Fruit fly (Drosophila melanogaster) whole organism, larva: ENCODE results near the gene CG31294.

ENCODE experiments used
- noc ChIP-seq: fragments of 200-800 bp; sonication (Bioruptor generic); optimal IDR thresholded peaks from 3 replicates; lab custom pipeline; 2019; ENCODE audit warnings: missing biosample characterization, mild to moderate bottlenecking, missing genetic modification characterization, moderate library complexity

Gene CG31294

DNA sequence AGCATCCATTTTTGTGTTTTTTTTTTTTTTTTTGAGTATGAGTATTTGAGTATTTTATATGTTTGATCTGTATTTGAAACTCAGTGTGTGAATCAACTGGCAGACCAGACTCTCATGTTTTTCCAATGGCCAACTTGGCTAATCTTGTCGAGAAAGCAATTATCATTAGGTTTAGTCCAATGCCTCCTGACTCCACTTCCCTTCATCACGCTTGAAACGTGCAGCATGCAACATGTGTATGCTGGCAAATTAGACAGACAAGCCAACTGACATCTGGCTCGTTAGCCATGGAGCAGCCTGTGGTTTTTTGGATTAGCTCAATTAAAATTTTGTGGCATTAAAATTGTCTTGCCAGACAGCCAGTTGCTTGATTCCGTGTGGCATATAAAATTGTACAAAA, at the start of gene CG31294:
Gene CG31294 (minus strand): TSS at position 101 of the 400 bp plus-strand sequence.
- no peak for TF ChIP-seq noc (tag; lab: Kevin White, UChicago)

DNA sequence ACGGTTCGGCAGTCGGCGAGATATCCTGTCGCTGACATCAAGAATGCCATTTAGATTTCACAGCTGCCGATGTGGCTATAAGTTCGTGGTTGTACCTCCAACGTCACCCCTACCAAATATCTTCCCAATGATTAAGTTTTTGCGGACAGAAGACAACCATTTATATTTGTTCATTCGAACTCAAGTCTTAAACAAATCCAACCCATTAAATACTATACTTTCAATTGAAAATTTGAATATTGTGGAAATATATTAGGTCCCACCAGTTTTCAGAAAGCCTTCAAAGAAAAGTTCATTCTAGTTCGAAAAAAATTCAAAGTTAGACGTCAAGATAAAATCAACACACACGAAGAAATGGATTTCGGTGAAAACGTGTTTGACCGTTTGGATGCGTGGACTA, 46.4 kb upstream of the CG31294 start, which contains the start of gene CG12784:
Gene CG12784 (plus strand): TSS at position 301 of the 400 bp plus-strand sequence.
- no peak for TF ChIP-seq noc (tag; lab: Kevin White, UChicago)

DNA sequence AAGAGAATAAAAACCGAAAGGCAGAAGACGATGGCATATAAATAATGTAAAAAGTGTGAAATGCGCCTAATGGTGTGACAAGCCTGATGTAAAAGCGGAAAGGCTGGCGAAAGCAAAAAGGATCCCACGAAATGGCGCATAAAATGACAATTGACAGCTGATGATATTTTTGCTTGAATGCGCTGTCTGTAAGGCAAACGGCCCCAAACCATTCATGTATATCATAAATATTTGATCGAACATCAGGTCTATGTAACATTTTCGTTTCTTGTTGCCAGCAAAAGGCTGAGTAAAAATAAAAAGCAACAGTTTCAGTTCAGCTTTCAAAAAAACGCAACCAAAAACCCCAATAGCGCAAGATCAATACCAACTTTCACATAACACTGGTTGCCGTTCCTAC, 28.0 kb upstream of the CG31294 start, which contains the start of gene CG4520:
Gene CG4520 (plus strand): TSS at position 301 of the 400 bp plus-strand sequence.
- no peak for TF ChIP-seq noc (tag; lab: Kevin White, UChicago)

DNA sequence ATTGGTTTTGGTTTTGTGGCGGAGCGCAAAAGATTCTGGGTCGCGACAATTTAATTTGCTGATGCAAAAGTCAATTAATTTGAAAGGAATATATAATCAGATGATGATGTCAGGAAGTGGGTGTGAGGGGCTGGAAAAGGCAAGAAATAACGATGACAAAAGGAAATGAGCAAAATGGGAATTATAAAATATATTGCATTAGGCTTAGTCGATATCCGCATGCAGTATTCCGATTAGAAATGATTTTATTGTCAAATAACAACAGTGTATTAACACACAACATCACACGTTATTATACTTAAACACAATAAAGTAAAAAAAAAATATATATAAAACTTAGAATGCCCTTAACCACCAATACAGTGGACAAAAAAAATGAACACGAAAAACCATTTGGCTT, 15.1 kb upstream of the CG31294 start, which contains the start of gene CG34274:
Gene CG34274 (plus strand): TSS at position 301 of the 400 bp plus-strand sequence.
- TF ChIP-seq noc (tag; lab: Kevin White, UChicago): no peak

DNA sequence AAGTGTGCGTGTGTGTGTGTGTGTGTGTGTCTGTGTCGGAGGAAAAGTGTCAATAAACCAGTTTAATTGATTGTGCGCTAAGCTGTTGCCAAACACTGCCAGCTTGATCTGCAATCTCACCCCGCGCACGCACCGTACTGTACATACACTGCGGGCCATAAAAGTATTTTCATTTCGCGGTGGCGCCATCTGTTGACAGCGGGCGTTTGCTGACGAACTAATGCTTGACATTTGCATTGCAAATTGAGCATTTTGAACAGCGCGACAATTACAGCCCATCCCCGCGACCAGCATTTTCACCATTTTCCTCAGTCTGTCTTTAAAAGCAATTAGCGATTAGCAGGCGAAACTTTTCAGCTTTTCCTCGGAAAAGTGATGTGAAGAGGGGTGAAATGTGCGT, 14.2 kb upstream of the CG31294 start:
- no peak for TF ChIP-seq noc (tag; lab: Kevin White, UChicago)

DNA sequence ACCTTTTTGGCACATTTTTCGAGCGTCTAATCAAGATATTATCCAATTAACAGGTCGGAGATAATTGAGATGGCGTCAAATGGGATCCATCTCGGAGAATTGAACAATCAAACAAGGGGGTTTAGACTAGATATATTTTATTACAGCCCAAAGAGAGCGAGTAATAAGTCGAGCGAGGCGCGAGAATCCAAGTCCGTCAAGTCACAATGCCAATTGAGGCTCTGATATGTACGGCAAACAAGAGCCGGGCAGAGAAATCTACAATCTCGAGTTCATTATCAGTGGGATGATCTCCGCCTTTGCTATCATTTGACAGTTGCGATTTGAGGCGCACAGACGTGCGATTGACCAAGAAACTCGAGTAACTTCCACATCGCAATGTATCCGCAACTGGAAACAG, 12.0 kb downstream of the CG31294 start, which contains the start of gene CG5404:
Gene CG5404 (plus strand): TSS at position 301 of the 400 bp plus-strand sequence.
- no peak for TF ChIP-seq noc (tag; lab: Kevin White, UChicago)

DNA sequence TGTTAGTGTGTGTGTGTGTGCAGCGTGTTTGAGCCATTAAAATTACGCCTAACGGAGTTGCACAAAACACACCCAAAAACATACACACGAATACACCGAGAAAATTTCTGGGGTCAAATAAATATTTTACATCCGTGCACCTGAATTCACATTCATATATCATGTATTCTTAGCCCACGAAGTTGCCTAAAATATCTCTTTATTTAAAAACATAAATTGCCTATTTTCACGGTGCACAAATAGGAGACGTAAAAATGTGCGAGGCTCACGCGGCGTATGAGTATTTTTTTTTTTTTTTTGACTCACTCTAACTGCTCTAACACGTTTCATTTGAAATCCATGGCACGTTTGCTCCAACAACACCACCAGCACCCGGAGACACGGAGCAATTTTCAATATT, 15.6 kb downstream of the CG31294 start:
- TF ChIP-seq noc (tag; lab: Kevin White, UChicago): no peak

DNA sequence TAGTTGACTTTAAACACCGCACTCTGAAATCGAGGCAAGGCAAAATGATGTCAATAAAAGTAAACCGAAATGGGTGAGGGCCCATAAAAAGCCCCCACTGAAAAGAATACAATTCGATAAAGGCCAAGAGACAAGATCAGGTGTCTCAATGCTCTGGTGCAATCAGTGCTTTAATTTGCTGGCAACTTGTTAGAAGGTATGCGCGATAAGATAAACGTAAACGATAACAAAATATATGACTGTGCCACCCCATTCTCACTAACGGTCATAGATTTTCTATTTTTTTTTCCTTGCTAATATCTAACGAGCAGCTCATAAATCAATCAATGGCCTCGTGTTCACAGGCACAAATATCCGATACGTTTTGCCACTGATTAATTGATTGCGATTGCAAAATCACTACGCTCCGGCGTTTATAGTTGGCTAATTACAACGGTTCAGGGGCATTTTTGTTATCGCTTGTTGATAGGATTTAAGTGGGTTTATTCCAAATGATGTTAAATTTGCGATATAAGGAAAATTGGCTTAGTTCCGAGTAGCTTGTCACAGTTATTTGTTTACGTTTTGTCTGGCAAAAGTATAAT, 19.8 kb downstream of the CG31294 start:
- peak; percentile 34 for TF ChIP-seq noc (tag; lab: Kevin White, UChicago)

DNA sequence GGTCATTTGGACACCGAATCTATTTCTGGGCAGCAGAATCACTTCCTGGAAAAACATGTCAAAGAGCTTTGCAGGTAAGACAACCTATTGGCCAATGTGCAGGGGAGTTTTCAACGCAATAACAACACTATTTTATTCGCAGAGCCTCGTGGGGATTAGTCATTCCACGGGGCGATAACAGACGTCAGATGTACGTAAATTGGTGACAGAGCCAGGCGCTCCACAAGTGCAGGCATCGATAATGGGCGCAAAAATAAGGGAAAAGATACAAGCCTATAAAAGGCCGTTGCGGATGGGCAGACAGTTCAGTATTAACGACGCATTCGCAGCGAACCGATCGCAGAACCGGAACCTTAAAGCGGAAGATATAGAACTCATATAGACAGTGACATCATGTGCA, 21.4 kb downstream of the CG31294 start, which contains the start of gene CG5399:
Gene CG5399 (plus strand): TSS at position 301 of the 400 bp plus-strand sequence.
- no peak for TF ChIP-seq noc (tag; lab: Kevin White, UChicago)

DNA sequence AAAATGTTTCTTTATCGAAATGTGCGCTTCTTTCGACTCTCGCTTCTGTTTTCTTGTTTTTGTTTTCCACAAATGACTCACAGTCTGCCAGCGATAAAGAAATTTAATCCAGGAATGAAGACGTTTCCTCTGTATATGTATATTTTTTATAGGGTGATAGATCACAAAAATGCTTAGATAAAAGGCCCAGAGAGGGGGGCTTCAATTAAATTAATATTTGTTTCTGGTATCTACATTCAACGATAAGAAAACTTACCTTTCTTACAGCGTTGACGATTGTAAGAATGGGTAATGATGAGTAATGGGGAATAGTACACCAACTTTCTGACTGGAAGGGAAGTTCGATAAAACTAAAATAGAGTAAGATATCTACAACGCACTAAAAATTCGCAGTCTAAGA, 22.1 kb downstream of the CG31294 start:
- TF ChIP-seq noc (tag; lab: Kevin White, UChicago): no peak

DNA sequence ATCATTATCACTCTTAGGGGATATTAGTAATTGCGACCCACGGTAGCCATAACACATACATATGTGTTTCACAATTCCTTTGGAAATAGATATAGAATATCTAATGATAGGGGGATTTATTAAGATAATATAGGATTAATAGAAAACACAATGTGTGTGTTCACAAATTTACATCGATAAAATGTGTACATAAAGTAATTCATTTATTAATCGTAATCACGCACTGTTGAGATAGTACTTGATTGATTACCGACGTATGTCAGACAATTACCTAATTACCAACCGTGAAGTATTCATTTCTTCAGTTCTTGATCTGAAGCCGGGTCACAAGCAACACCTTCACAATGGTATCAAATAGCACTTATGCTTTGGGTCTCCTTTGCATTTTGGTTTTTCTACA, 23.6 kb downstream of the CG31294 start, which contains the start of gene CG31446:
Gene CG31446 (plus strand): TSS at position 301 of the 400 bp plus-strand sequence.
- TF ChIP-seq noc (tag; lab: Kevin White, UChicago): no peak

DNA sequence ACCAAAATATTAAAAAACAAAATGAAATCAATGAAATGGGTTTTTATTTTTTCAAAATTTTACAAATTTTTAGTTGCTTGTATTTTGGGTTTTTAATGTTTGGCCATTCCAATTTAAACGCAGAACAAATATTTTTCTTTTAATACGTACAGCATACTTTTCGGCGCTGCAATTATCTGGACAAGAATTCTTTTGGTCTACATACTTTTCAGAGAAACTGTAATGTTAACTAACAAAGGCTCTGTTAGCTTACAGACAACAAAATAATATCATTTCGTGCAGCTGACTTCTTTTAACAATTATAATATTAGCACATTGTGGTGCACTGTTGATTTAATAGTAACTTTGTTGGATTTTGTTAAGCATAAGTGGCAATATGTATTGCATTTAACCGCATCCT, 27.9 kb downstream of the CG31294 start:
- TF ChIP-seq noc (tag; lab: Kevin White, UChicago): no peak

DNA sequence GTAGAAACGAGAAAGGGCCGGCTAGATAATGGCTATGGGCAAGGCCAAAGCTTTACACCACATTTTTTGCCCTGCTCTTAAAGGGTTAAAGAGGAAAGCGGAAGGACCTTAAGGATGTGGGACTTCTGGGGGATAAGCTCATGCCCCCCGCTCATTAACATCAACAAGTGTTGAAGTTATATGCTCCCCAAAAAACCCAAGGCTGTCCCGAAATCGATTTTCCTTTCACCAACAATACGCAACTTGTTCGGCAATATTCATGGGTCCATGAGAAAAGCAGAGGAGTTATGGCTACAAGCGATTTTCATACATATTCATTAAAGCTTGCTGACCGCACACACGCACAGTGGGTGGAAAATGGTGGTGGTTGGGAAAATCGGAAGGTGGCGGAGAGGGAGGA, 35.7 kb downstream of the CG31294 start:
- TF ChIP-seq noc (tag; lab: Kevin White, UChicago): no peak

DNA sequence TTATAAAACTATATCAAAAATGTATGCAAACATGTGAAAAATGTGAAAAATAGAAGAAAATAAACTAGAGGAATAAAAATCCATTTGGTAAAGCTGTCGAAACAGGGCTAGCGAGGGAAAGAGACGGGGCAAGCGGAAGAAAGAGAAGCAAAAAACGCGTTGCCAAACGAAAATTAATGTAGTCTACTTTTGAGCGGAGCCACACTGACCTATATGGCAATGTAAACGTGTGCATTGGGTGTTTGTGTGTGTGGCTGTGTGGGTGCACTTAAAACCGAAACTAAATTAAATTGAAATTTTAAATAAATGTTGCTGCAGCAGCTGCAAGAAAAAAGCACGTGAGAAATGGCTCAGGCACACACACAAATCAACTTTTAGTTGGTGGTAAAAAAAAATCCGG, 36.4 kb downstream of the CG31294 start:
- TF ChIP-seq noc (tag; lab: Kevin White, UChicago): no peak

DNA sequence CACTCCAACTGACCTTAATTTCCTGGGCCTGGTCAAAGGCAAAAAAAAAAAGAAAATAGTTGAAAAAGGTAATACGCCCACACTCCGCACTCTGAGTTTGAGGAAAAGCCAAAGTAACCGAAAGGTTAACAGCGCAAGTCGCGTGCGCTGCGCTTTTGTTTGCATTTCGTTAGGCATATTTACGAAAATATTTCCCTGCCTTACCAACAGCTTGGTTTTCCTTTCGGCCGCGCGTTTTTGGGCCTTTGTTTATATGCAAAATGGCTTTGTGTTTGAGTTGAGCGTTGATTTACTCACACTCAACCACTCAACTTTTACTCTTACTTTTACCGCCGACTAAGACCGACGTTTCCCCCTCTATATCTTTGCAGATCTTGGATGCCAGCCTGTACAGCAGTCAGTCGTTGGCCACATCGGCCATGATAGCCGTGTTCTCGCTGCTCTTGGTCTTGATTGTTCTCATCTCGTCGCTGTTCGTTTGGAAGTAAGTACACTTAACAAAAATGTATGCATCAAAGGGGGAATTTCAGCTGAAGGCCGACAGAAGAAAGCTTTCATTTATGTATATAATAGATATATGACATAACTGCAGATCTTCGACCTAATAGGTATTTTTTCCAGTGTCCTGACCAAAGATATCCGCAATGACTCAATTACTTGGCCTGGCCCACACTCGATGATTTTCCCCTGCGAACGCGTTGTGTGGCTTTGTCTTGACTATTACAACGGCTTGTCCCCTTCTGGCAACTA, 37.4 kb downstream of the CG31294 start:
- TF ChIP-seq noc (tag; lab: Kevin White, UChicago): no peak

DNA sequence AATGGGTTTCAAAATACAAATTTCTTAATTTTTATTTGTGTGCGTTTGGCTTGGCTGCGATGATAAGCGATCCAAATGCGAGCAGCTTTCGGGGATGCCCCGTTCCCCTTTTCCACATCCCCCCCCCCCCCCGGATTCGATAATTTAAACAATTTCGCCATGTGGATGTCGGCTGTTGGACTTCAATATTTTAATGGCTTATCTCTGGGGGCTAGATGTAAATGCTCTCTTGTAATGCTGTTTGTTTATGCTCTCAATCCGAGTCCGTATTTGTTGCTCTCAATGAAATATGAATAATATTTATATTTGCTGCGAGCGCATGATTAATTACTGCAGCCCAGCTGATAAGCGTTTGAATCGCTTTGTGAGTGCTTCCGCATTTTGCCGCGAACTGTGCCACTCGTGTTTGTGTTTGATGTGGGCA, 38.8 kb downstream of the CG31294 start:
- no peak for TF ChIP-seq noc (tag; lab: Kevin White, UChicago)

DNA sequence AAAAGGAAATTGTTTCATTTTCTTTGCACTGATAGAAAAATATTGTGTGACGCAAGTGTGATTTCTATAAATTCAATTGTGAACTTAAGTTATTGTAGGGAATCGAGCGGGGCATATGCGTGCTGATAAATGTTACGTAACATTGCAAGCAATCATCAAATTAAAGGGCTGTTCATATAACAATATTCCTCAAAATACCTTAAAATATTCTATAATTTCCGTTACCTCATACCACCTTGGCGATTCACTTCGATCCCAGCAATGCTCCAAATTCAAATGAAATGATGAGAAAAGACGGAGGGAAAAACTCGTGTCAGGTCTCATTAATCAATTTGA, 39.3 kb downstream of the CG31294 start:
- TF ChIP-seq noc (tag; lab: Kevin White, UChicago): no peak
